Worm (Caenorhabditis elegans) whole organism, mixed stage, embryonic: ENCODE results near the gene srj-6.

ENCODE experiments used
- M03D4.4 ChIP-seq: sonication (generic microtip); optimal IDR thresholded peaks from 2 replicates; lab custom pipeline; 2017; ENCODE audit warnings: mild to moderate bottlenecking, missing genetic modification characterization, missing compliant biosample characterization
- blmp-1 ChIP-seq: fragments of 150-350 bp; optimal IDR thresholded peaks from 2 replicates; lab custom pipeline; 2014; ENCODE audit warnings: missing biosample characterization, missing genetic modification characterization
- ceh-39 ChIP-seq: fragments of 150-350 bp; optimal IDR thresholded peaks from 2 replicates; lab custom pipeline; 2014; ENCODE audit warnings: missing biosample characterization, missing genetic modification characterization
- ceh-43 ChIP-seq: fragments of 200-800 bp; sonication (Bioruptor generic); optimal IDR thresholded peaks from 2 replicates; lab custom pipeline; 2018; ENCODE audit warnings: mild to moderate bottlenecking, missing genetic modification characterization, moderate library complexity, missing compliant biosample characterization
- ceh-83 ChIP-seq: fragments of 200-800 bp; sonication (Bioruptor generic); optimal IDR thresholded peaks from 2 replicates; lab custom pipeline; 2018; ENCODE audit warnings: mild to moderate bottlenecking, missing genetic modification characterization, missing compliant biosample characterization
- ces-1 ChIP-seq: fragments of 150-350 bp; optimal IDR thresholded peaks from 2 replicates; lab custom pipeline; 2014; ENCODE audit warnings: missing biosample characterization, missing genetic modification reagents, missing genetic modification characterization
- cnd-1 ChIP-seq: fragments of 200-800 bp; sonication (Bioruptor generic); optimal IDR thresholded peaks from 2 replicates; lab custom pipeline; 2018; ENCODE audit warnings: mild to moderate bottlenecking, missing genetic modification characterization, missing compliant biosample characterization
- drap-1 ChIP-seq: fragments of 200-800 bp; sonication (Bioruptor generic); optimal IDR thresholded peaks from 3 replicates; lab custom pipeline; 2018; ENCODE audit warnings: mild to moderate bottlenecking, missing genetic modification characterization, missing compliant biosample characterization
- elt-1 ChIP-seq: sonication (generic microtip); optimal IDR thresholded peaks from 2 replicates; lab custom pipeline; 2017; ENCODE audit warnings: missing genetic modification characterization, mild to moderate bottlenecking, missing compliant biosample characterization, antibody characterized with exemption, moderate library complexity, borderline replicate concordance; ENCODE audit not compliant: insufficient read depth
- elt-3 ChIP-seq: fragments of 150-350 bp; optimal IDR thresholded peaks from 2 replicates; lab custom pipeline; 2014; ENCODE audit warnings: missing biosample characterization, missing genetic modification characterization
- flh-1 ChIP-seq: fragments of 200-800 bp; sonication (Bioruptor generic); optimal IDR thresholded peaks from 2 replicates; lab custom pipeline; 2018; ENCODE audit warnings: mild to moderate bottlenecking, missing genetic modification characterization, moderate library complexity, missing compliant biosample characterization
- ham-2 ChIP-seq: fragments of 200-800 bp; sonication (Bioruptor generic); optimal IDR thresholded peaks from 2 replicates; lab custom pipeline; 2018; ENCODE audit warnings: mild to moderate bottlenecking, missing genetic modification characterization, missing compliant biosample characterization
- hlh-1 ChIP-seq: fragments of 150-350 bp; optimal IDR thresholded peaks from 2 replicates; lab custom pipeline; 2014; ENCODE audit warnings: missing biosample characterization, missing genetic modification reagents, missing genetic modification characterization
- lin-13 ChIP-seq: fragments of 150-350 bp; optimal IDR thresholded peaks from 2 replicates; lab custom pipeline; 2014; ENCODE audit warnings: missing biosample characterization, missing genetic modification characterization
- lin-32 ChIP-seq: fragments of 200-800 bp; sonication (Bioruptor generic); optimal IDR thresholded peaks from 2 replicates; lab custom pipeline; 2018; ENCODE audit warnings: mild to moderate bottlenecking, missing genetic modification characterization, missing compliant biosample characterization
- lsy-2 ChIP-seq: fragments of 150-350 bp; optimal IDR thresholded peaks from 2 replicates; lab custom pipeline; 2014; ENCODE audit warnings: missing biosample characterization, missing genetic modification characterization
- mab-5 ChIP-seq: fragments of 150-350 bp; optimal IDR thresholded peaks from 2 replicates; lab custom pipeline; 2014; ENCODE audit warnings: missing biosample characterization, missing genetic modification characterization
- mep-1 ChIP-seq: fragments of 150-350 bp; optimal IDR thresholded peaks from 2 replicates; lab custom pipeline; 2017; ENCODE audit warnings: missing biosample characterization, missing genetic modification reagents, missing genetic modification characterization, inconsistent platforms
- mls-2 ChIP-seq: sonication (generic microtip); optimal IDR thresholded peaks from 2 replicates; lab custom pipeline; 2016; ENCODE audit warnings: mild to moderate bottlenecking, missing genetic modification characterization, moderate library complexity, missing compliant biosample characterization
- nhr-12 ChIP-seq: fragments of 150-350 bp; optimal IDR thresholded peaks from 2 replicates; lab custom pipeline; 2014; ENCODE audit warnings: missing biosample characterization, missing genetic modification characterization
- nhr-2 ChIP-seq: fragments of 150-350 bp; optimal IDR thresholded peaks from 2 replicates; lab custom pipeline; 2014; ENCODE audit warnings: missing biosample characterization, missing genetic modification characterization
- nhr-237 ChIP-seq: fragments of 150-350 bp; optimal IDR thresholded peaks from 2 replicates; lab custom pipeline; 2014; ENCODE audit warnings: missing biosample characterization, missing genetic modification characterization
- nhr-28 ChIP-seq: fragments of 150-350 bp; optimal IDR thresholded peaks from 2 replicates; lab custom pipeline; 2014; ENCODE audit warnings: missing biosample characterization, missing genetic modification characterization
- nhr-76 ChIP-seq: sonication (generic microtip); optimal IDR thresholded peaks from 2 replicates; lab custom pipeline; 2017; ENCODE audit warnings: missing biosample characterization, missing genetic modification characterization
- pha-4 ChIP-seq: fragments of 150-350 bp; optimal IDR thresholded peaks from 2 replicates; lab custom pipeline; 2018; ENCODE audit warnings: missing biosample characterization, missing genetic modification reagents, missing genetic modification characterization
- sem-2 ChIP-seq: fragments of 200-800 bp; sonication (Bioruptor generic); optimal IDR thresholded peaks from 2 replicates; lab custom pipeline; 2018; ENCODE audit warnings: mild to moderate bottlenecking, missing genetic modification characterization, missing compliant biosample characterization
- snpc-4 ChIP-seq: fragments of 150-350 bp; optimal IDR thresholded peaks from 2 replicates; lab custom pipeline; 2014; ENCODE audit warnings: missing biosample characterization, missing genetic modification characterization
- sptf-1 ChIP-seq: sonication (generic microtip); optimal IDR thresholded peaks from 2 replicates; lab custom pipeline; 2017; ENCODE audit warnings: mild to moderate bottlenecking, missing genetic modification characterization, moderate library complexity, missing compliant biosample characterization
- tbx-8 ChIP-seq: fragments of 200-800 bp; sonication (Bioruptor generic); optimal IDR thresholded peaks from 2 replicates; lab custom pipeline; 2018; ENCODE audit warnings: mild to moderate bottlenecking, missing genetic modification characterization, moderate library complexity, missing compliant biosample characterization
- unc-120 ChIP-seq: sonication (generic microtip); optimal IDR thresholded peaks from 2 replicates; lab custom pipeline; 2017; ENCODE audit warnings: missing genetic modification characterization, missing compliant biosample characterization; ENCODE audit not compliant: poor library complexity, severe bottlenecking
- unc-39 ChIP-seq: fragments of 150-350 bp; optimal IDR thresholded peaks from 2 replicates; lab custom pipeline; 2014; ENCODE audit warnings: missing biosample characterization, missing genetic modification characterization
- unc-62 ChIP-seq: fragments of 150-350 bp; optimal IDR thresholded peaks from 2 replicates; lab custom pipeline; 2014; ENCODE audit warnings: missing biosample characterization, missing genetic modification reagents, missing genetic modification characterization
- zip-8 ChIP-seq: fragments of 150-350 bp; optimal IDR thresholded peaks from 2 replicates; lab custom pipeline; 2014; ENCODE audit warnings: missing biosample characterization, missing genetic modification characterization
- ztf-11 ChIP-seq: fragments of 150-350 bp; optimal IDR thresholded peaks from 2 replicates; lab custom pipeline; 2014; ENCODE audit warnings: missing biosample characterization, missing genetic modification characterization

srj-6 gene

DNA sequence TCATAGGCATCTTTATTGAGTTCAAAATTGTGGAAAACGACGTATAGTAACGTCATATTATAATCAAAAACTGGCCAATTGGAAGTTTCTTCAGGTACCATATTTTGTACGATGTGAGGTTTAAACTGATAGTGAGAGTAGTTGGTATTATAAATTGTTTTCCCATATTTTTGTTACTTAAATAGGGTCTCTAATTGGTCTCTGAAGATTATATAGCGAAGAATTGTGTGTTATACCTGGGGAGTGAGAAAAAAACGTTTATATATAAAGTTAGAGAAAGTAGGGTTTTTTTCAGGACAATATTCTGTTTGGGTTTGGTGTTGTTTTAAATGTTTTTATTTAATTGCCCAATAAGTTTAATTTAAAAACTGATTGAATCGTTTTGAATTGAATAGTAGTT lies 29.4 kb downstream of the srj-6 start, which contains the start of gene srt-17:
Gene srt-17 (minus strand): TSS at position 101 of the 400 bp plus-strand sequence.
- TF ChIP-seq ceh-83 (no peak), blmp-1 (tag; lab: Kevin White, UChicago) (no peak), hlh-1 (no peak), unc-120 (tag; lab: Kevin White, UChicago) (no peak), pha-4 (tag; lab: Kevin White, UChicago) (no peak), ham-2 (GFP tag; lab: Kevin White, UChicago) (no peak), ceh-43 (no peak), mab-5 (tag; lab: Kevin White, UChicago) (no peak), nhr-76 (no peak), M03D4.4 (no peak), ztf-11 (tag; lab: Kevin White, UChicago) (no peak), nhr-2 (tag; lab: Kevin White, UChicago) (no peak)

DNA sequence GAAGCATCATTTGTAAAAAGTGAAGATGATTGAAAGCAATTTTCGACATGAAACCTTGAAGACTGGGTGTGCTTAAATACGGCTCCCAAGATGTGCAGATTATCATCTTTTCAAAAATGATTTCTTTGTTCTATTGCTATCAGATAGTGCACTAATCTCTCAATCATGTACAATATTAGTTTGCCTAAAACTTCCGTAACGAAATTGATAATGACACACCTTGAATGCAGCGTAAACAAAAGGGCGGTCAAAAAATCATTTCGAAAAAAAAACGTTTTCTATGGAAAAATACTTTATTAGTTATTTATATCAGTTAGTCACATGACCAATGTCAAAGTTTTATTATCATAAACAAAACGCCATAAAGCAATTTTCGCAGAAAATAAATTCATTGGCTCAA lies 31.4 kb downstream of the srj-6 start, which contains the start of gene F48G7.5:
Gene F48G7.5 (minus strand): TSS at position 34 of the 400 bp plus-strand sequence.
- TF ChIP-seq pha-4 (tag; lab: Kevin White, UChicago) (no peak), unc-62 (no peak), elt-3 (tag; lab: Kevin White, UChicago) (no peak), cnd-1 (tag; lab: Kevin White, UChicago) (no peak), mab-5 (tag; lab: Kevin White, UChicago) (no peak), nhr-237 (no peak), lin-13 (no peak), tbx-8 (GFP tag; lab: Kevin White, UChicago) (no peak), mls-2 (tag; lab: Kevin White, UChicago) (no peak), drap-1 (no peak), lsy-2 (tag; lab: Kevin White, UChicago) (no peak), unc-39 (tag; lab: Kevin White, UChicago) (no peak)

DNA sequence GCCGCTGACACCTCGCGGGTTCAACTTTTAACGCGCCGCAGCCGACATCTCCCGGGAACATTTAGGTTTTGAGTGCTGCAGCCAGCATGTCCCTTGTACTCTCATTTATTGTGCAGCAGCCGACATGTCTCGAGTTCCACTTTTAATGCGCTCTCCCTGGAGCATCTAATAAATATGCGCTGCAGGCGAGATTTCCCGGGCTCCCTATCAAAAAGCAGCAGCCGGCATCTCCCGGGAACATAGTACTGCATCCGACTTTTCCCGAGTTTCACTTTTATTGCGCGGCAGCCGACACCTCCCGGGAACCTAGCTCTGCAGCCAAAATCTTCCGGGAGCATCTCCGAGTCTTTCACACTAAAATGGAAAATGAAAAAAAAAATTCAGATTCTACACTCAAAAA lies 33.3 kb downstream of the srj-6 start:
- no peak for TF ChIP-seq sem-2 (GFP tag; lab: Kevin White, UChicago)
- no peak for TF ChIP-seq unc-62
- TF ChIP-seq M03D4.4, result no peak
- no peak for TF ChIP-seq lin-32 (GFP tag; lab: Kevin White, UChicago)
- TF ChIP-seq nhr-76, result no peak
- TF ChIP-seq flh-1, result no peak
- no peak for TF ChIP-seq nhr-2 (tag; lab: Kevin White, UChicago)
- no peak for TF ChIP-seq ham-2 (GFP tag; lab: Kevin White, UChicago)
- TF ChIP-seq unc-39 (tag; lab: Kevin White, UChicago), result no peak
- TF ChIP-seq mep-1 (tag; lab: Kevin White, UChicago), result no peak
- TF ChIP-seq ceh-83, result no peak
- TF ChIP-seq snpc-4 (tag; lab: Kevin White, UChicago), result no peak
- TF ChIP-seq drap-1, result no peak
- TF ChIP-seq mls-2 (tag; lab: Kevin White, UChicago), result no peak
- TF ChIP-seq ztf-11 (tag; lab: Kevin White, UChicago), result no peak
- no peak for TF ChIP-seq nhr-12 (tag; lab: Kevin White, UChicago)

DNA sequence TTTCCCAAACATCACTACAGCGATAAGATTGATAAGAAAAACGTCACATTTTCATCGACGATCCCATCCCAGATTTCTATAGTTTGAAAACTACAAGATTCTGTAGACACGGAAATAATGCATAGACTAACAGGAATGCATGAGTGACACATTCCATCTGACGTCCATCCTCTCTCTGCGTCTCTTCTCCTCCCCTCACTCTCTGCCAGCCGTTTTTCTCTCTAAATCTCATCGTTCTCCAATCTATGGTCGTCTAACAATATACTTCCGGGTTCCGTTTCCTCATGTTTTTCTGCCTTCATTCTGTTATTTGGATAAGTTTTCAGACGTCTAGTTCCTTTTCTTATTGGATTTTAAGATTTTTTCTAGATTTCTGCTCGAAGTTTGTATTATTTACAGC lies 35.2 kb downstream of the srj-6 start, which contains the start of gene F48G7.4:
Gene F48G7.4 (plus strand): TSS at position 400 of the 400 bp plus-strand sequence.
- TF ChIP-seq unc-62 (peak; percentile 86), ceh-83 (no peak), pha-4 (tag; lab: Kevin White, UChicago) (no peak)
- TF ChIP-seq, all 35 proteins: peak for 1

DNA sequence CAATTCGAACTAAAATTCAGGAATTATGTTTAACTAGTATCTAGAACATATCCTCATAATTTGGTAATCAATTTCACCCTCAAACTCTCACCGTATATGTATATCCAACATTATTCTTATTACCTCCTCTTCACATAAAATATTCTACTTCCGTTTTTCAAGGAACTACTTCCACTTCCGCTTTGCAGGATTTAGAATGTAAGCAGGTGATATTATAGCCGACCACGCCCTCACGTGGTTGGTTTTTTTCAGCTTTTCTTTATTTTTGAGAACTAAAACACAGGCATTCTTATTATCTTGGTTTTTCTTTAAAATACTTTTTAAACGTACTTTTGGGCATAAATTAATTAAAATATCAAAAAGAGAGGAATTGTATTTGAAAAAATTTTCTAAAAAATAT lies 36.4 kb downstream of the srj-6 start:
- no peak for TF ChIP-seq zip-8
- TF ChIP-seq nhr-237, result no peak
- TF ChIP-seq drap-1, result no peak
- no peak for TF ChIP-seq nhr-28 (tag; lab: Kevin White, UChicago)
- no peak for TF ChIP-seq nhr-12 (tag; lab: Kevin White, UChicago)
- TF ChIP-seq nhr-76, result no peak
- TF ChIP-seq tbx-8 (GFP tag; lab: Kevin White, UChicago), result no peak
- no peak for TF ChIP-seq snpc-4 (tag; lab: Kevin White, UChicago)
- TF ChIP-seq flh-1, result no peak
- no peak for TF ChIP-seq pha-4 (tag; lab: Kevin White, UChicago)
- TF ChIP-seq elt-1 (tag; lab: Kevin White, UChicago), result no peak
- TF ChIP-seq ceh-39, result no peak
- no peak for TF ChIP-seq cnd-1 (tag; lab: Kevin White, UChicago)
- TF ChIP-seq sptf-1, result no peak
- TF ChIP-seq unc-62, result no peak
- no peak for TF ChIP-seq ces-1 (GFP tag; lab: Kevin White, UChicago)
- TF ChIP-seq, all 35 proteins: peak for 0
